Worm (Caenorhabditis elegans): ENCODE data around the gene R07B7.9.

R07B7.9 gene

ce11 chrV:12080274-12080673, at the start of gene R07B7.9:
Gene R07B7.9 (minus strand): TSS chrV:12080374.
- TF ChIP-seq ztf-4 (tag; optimal IDR thresholded peaks at IDR 0.05) (no peak), ZK546.5 (tag; optimal IDR thresholded peaks at IDR 0.05) (no peak), nhr-28 (tag; optimal IDR thresholded peaks at IDR 0.05) (no peak)

- TF ChIP-seq nhr-76 (tag; optimal IDR thresholded peaks at IDR 0.05) (no peak), elt-2 (tag; optimal IDR thresholded peaks at IDR 0.05) (peak; percentile 10), eor-1 (tag; optimal IDR thresholded peaks at IDR 0.05) (no peak)
Measured at ce11 chrV:12121274-12121673, 41.1 kb upstream of the R07B7.9 start, which contains the start of gene C13C4.6. Gene C13C4.6 (plus strand): TSS chrV:12121574.

ce11 chrV:12120381-12120780, 40.2 kb upstream of the R07B7.9 start, which contains the start of gene C13C4.7:
Gene C13C4.7 (minus strand): TSS chrV:12120481.
- TF ChIP-seq unc-39 (tag; optimal IDR thresholded peaks at IDR 0.05) (no peak), mdl-1 (tag; optimal IDR thresholded peaks at IDR 0.05) (no peak), zag-1 (tag; optimal IDR thresholded peaks at IDR 0.05) (no peak), nhr-25 (tag; optimal IDR thresholded peaks at IDR 0.05) (no peak), ceh-9 (tag; optimal IDR thresholded peaks at IDR 0.05) (no peak), nhr-237 (tag; optimal IDR thresholded peaks at IDR 0.05) (no peak), R02D3.7 (tag; optimal IDR thresholded peaks at IDR 0.05) (no peak), hmg-11 (tag; optimal IDR thresholded peaks at IDR 0.05) (no peak)

- no peak for TF ChIP-seq daf-12 (tag; optimal IDR thresholded peaks at IDR 0.05)
Measured at ce11 chrV:12117567-12118053, 37.4 kb upstream of the R07B7.9 start, which contains the start of gene C13C4.8. Gene C13C4.8 (plus strand): TSS chrV:12118003.

- TF ChIP-seq pqm-1 (tag; optimal IDR thresholded peaks at IDR 0.05): peak; percentile 14
- TF ChIP-seq nhr-28 (tag; optimal IDR thresholded peaks at IDR 0.05): no peak
- no peak for TF ChIP-seq mml-1 (tag; optimal IDR thresholded peaks at IDR 0.05)
- peak; percentile 17 for TF ChIP-seq elt-2 (tag; optimal IDR thresholded peaks at IDR 0.05)
- TF ChIP-seq fos-1 (tag; optimal IDR thresholded peaks at IDR 0.05): no peak
- no peak for TF ChIP-seq unc-39 (tag; optimal IDR thresholded peaks at IDR 0.05)
Measured at ce11 chrV:12115150-12115549, 35.0 kb upstream of the R07B7.9 start.

- no peak for TF ChIP-seq lin-15B (tag; optimal IDR thresholded peaks at IDR 0.05)
- TF ChIP-seq nhr-67 (tag; optimal IDR thresholded peaks at IDR 0.05): no peak
- TF ChIP-seq tbx-2 (tag; optimal IDR thresholded peaks at IDR 0.05): no peak
Measured at ce11 chrV:12114693-12115092, 34.5 kb upstream of the R07B7.9 start, which contains the start of gene spin-1. Gene spin-1 (plus strand): TSS chrV:12114993.

- TF ChIP-seq nhr-12 (tag; optimal IDR thresholded peaks at IDR 0.05): no peak
- TF ChIP-seq elt-2 (tag; optimal IDR thresholded peaks at IDR 0.05): peak; percentile 57
- peak; percentile 45 for TF ChIP-seq pqm-1 (tag; optimal IDR thresholded peaks at IDR 0.05)
Measured at ce11 chrV:12113726-12114125, 33.6 kb upstream of the R07B7.9 start.

ce11 chrV:12111452-12111851, 31.3 kb upstream of the R07B7.9 start, which contains the start of gene lhpp-1:
Gene lhpp-1 (minus strand): TSS chrV:12111805.
- TF ChIP-seq nhr-23 (tag; optimal IDR thresholded peaks at IDR 0.05) (peak; percentile 49), lsy-12 (tag; optimal IDR thresholded peaks at IDR 0.05) (no peak), nhr-25 (tag; optimal IDR thresholded peaks at IDR 0.05) (peak; percentile 2), nhr-43 (tag; optimal IDR thresholded peaks at IDR 0.05; ENCODE audit: poor library complexity, severe bottlenecking) (no peak), pha-4 (tag; optimal IDR thresholded peaks at IDR 0.05) (peak; percentile 53)

- TF ChIP-seq nhr-67 (tag; optimal IDR thresholded peaks at IDR 0.05) (no peak), egl-27 (tag; optimal IDR thresholded peaks at IDR 0.05) (no peak), mdl-1 (tag; optimal IDR thresholded peaks at IDR 0.05) (no peak), nfya-1 (tag; optimal IDR thresholded peaks at IDR 0.05; ENCODE audit: insufficient read depth) (no peak), skn-1 (tag; optimal IDR thresholded peaks at IDR 0.05) (no peak), ama-1 (optimal IDR thresholded peaks at IDR 0.05) (no peak), R02D3.7 (tag; optimal IDR thresholded peaks at IDR 0.05) (no peak), nhr-28 (tag; optimal IDR thresholded peaks at IDR 0.05) (no peak), nhr-12 (tag; optimal IDR thresholded peaks at IDR 0.05) (no peak), nhr-77 (tag; optimal IDR thresholded peaks at IDR 0.05) (no peak), fos-1 (tag; optimal IDR thresholded peaks at IDR 0.05) (no peak), unc-62 (GFP tag; optimal IDR thresholded peaks at IDR 0.05) (no peak), nhr-237 (tag; optimal IDR thresholded peaks at IDR 0.05) (no peak), elt-1 (tag; optimal IDR thresholded peaks at IDR 0.05) (no peak), daf-12 (tag; optimal IDR thresholded peaks at IDR 0.05) (no peak), ztf-11 (tag; optimal IDR thresholded peaks at IDR 0.05) (no peak), egl-5 (tag; optimal IDR thresholded peaks at IDR 0.05) (no peak)
Measured at ce11 chrV:12106841-12107240, 26.7 kb upstream of the R07B7.9 start, which contains the start of gene nhr-136. Gene nhr-136 (plus strand): TSS chrV:12107141.
